Fruit fly (Drosophila melanogaster) whole organism, pupa: ENCODE measurements around the gene Atet.
A peak's percentile ranks its signal among the peaks of the same experiment; 100 is the strongest.

ENCODE experiments used
- CG10348 ChIP-seq: fragments of 200-800 bp; sonication (Bioruptor generic); IDR thresholded peaks from 2 replicates; pipeline ENCODE4 v1.3.6; 2022; ENCODE audit warnings: missing biosample characterization, missing genetic modification characterization
- CG12605 ChIP-seq: fragments of 200-800 bp; sonication (Bioruptor generic); IDR thresholded peaks from 2 replicates; pipeline ENCODE4 v1.3.6; 2022; ENCODE audit warnings: missing biosample characterization, missing genetic modification characterization
- CG13204 ChIP-seq: fragments of 200-800 bp; sonication (Bioruptor generic); optimal IDR thresholded peaks from 2 replicates; lab custom pipeline; 2018; ENCODE audit warnings: missing biosample characterization, mild to moderate bottlenecking, missing genetic modification characterization, moderate library complexity
- CG14655 ChIP-seq: fragments of 200-800 bp; sonication (Bioruptor generic); optimal IDR thresholded peaks from 3 replicates; lab custom pipeline; 2017; ENCODE audit warnings: mild to moderate bottlenecking, missing biosample characterization, missing genetic modification reagents, missing genetic modification characterization
- CG15710 ChIP-seq: fragments of 200-800 bp; sonication (Bioruptor generic); optimal IDR thresholded peaks from 2 replicates; lab custom pipeline; 2018; ENCODE audit warnings: missing biosample characterization, mild to moderate bottlenecking, missing genetic modification characterization, moderate library complexity
- CG17806 ChIP-seq: fragments of 200-800 bp; sonication (Bioruptor generic); optimal IDR thresholded peaks from 2 replicates; lab custom pipeline; 2018; ENCODE audit warnings: missing biosample characterization, mild to moderate bottlenecking, missing genetic modification characterization, moderate library complexity
- CG32121 ChIP-seq: fragments of 200-800 bp; sonication (Bioruptor generic); IDR thresholded peaks from 2 replicates; pipeline ENCODE4 v1.3.6; 2022; ENCODE audit warnings: missing biosample characterization, missing genetic modification characterization
- CG34367 ChIP-seq: fragments of 200-800 bp; sonication (Bioruptor generic); optimal IDR thresholded peaks from 2 replicates; lab custom pipeline; 2018; ENCODE audit warnings: missing biosample characterization, mild to moderate bottlenecking, missing genetic modification characterization
- CG4496 ChIP-seq: fragments of 200-800 bp; sonication (Bioruptor generic); IDR thresholded peaks from 3 replicates; pipeline ENCODE4 v1.3.6; 2022; ENCODE audit warnings: missing biosample characterization, missing genetic modification characterization
- CG8159 ChIP-seq: fragments of 200-800 bp; sonication (Bioruptor generic); optimal IDR thresholded peaks from 3 replicates; lab custom pipeline; 2018; ENCODE audit warnings: missing biosample characterization, mild to moderate bottlenecking, missing genetic modification characterization, moderate library complexity
- CG8301 ChIP-seq: fragments of 200-800 bp; sonication (Bioruptor generic); optimal IDR thresholded peaks from 2 replicates; lab custom pipeline; 2018; ENCODE audit warnings: missing biosample characterization, mild to moderate bottlenecking, missing genetic modification characterization
- CG9948 ChIP-seq: fragments of 200-800 bp; sonication (Bioruptor generic); optimal IDR thresholded peaks from 2 replicates; lab custom pipeline; 2018; ENCODE audit warnings: missing biosample characterization, mild to moderate bottlenecking, missing genetic modification characterization, moderate library complexity
- D1 ChIP-seq: fragments of 200-800 bp; sonication (Bioruptor generic); optimal IDR thresholded peaks from 2 replicates; lab custom pipeline; 2018; ENCODE audit warnings: missing biosample characterization, mild to moderate bottlenecking, missing genetic modification characterization, moderate library complexity
- EcR ChIP-seq: fragments of 200-800 bp; sonication (Bioruptor generic); optimal IDR thresholded peaks from 3 replicates; lab custom pipeline; 2019; ENCODE audit warnings: missing biosample characterization, missing genetic modification characterization, mild to moderate bottlenecking, moderate library complexity, missing genetic modification reagents
- Ets98B ChIP-seq: fragments of 200-800 bp; sonication (Bioruptor generic); IDR thresholded peaks from 2 replicates; pipeline ENCODE4 v1.3.6; 2022; ENCODE audit warnings: missing biosample characterization, missing genetic modification characterization
- Pif1A ChIP-seq: fragments of 200-800 bp; sonication (Bioruptor generic); optimal IDR thresholded peaks from 3 replicates; lab custom pipeline; 2016; ENCODE audit warnings: missing biosample characterization, missing genetic modification characterization
- Pif1B ChIP-seq: fragments of 200-800 bp; sonication (Bioruptor generic); optimal IDR thresholded peaks from 3 replicates; lab custom pipeline; 2016; ENCODE audit warnings: missing biosample characterization, missing genetic modification characterization
- Snoo ChIP-seq: fragments of 200-800 bp; sonication (Bioruptor generic); optimal IDR thresholded peaks from 3 replicates; lab custom pipeline; 2017; ENCODE audit warnings: missing biosample characterization, mild to moderate bottlenecking, missing genetic modification characterization, inconsistent platforms
- fd96Ca ChIP-seq: fragments of 200-800 bp; sonication (Bioruptor generic); IDR thresholded peaks from 3 replicates; pipeline ENCODE4 v1.3.6; 2022; ENCODE audit warnings: missing biosample characterization, missing genetic modification characterization
- gl ChIP-seq: fragments of 200-800 bp; sonication (Bioruptor generic); optimal IDR thresholded peaks from 2 replicates; lab custom pipeline; 2018; ENCODE audit warnings: missing biosample characterization, mild to moderate bottlenecking, missing genetic modification characterization
- rn ChIP-seq: fragments of 200-800 bp; sonication (Bioruptor generic); IDR thresholded peaks from 2 replicates; pipeline ENCODE4 v1.3.6; 2022; ENCODE audit warnings: missing biosample characterization, missing genetic modification characterization

Atet gene

dm6 chr2L:4348545-4348944, 14.8 kb downstream of the Atet start:
- TF ChIP-seq gl (no peak), CG17806 (tag; lab: Kevin White, UChicago) (peak; percentile 70), Pif1A (GFP tag; lab: Kevin White, UChicago) (peak; percentile 74), CG14655 (GFP tag; lab: Kevin White, UChicago) (peak; percentile 59), CG4496 (GFP tag; lab: Robert Waterston, UW) (peak; percentile 57; the same call in 2 of the 3 replicates), fd96Ca (GFP tag; lab: Robert Waterston, UW) (peak; percentile 48; the same call in 2 of the 3 replicates), Pif1B (peak; percentile 74), CG32121 (peak; percentile 36; the same call in 1 of the 2 replicates), EcR (no peak), Ets98B (peak; percentile 52), CG8301 (peak; percentile 42), CG8159 (tag; lab: Kevin White, UChicago) (peak; percentile 80), CG15710 (tag; lab: Kevin White, UChicago) (peak; percentile 78), D1 (tag; lab: Kevin White, UChicago) (no peak), CG10348 (no peak), rn (GFP tag; lab: Robert Waterston, UW) (no peak), CG34367 (tag; lab: Kevin White, UChicago) (peak; percentile 51), CG13204 (GFP tag; lab: Kevin White, UChicago) (peak; percentile 49), Snoo (tag; lab: Kevin White, UChicago) (peak; percentile 72), CG12605 (GFP tag; lab: Robert Waterston, UW) (no peak), CG9948 (tag; lab: Kevin White, UChicago) (peak; percentile 58)

DNA sequence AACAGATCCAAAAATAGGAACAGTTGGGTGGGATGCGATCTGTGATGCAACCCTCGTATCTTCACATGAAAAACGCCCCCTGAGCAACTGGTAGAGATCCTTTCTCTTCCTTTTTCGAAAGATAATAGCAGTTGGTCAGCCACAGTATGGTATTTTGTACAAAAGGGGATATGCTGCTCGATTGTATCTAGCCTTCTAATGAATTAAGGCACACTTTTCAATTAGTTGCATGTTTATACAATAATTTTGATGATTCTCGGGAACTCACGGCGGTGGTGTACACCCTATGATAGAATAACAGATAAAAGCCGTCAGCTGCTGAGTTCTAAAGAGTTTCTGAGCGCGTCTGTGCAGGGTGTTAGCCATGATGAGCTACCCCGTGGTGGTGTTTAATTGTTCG, 16.0 kb downstream of the Atet start:
- TF ChIP-seq CG14655 (GFP tag; lab: Kevin White, UChicago) (no peak), EcR (no peak), gl (no peak), CG17806 (tag; lab: Kevin White, UChicago) (no peak), CG4496 (GFP tag; lab: Robert Waterston, UW) (no peak), rn (GFP tag; lab: Robert Waterston, UW) (no peak), CG13204 (GFP tag; lab: Kevin White, UChicago) (no peak), Snoo (tag; lab: Kevin White, UChicago) (no peak), CG8159 (tag; lab: Kevin White, UChicago) (no peak), Ets98B (no peak), D1 (tag; lab: Kevin White, UChicago) (no peak)

- TF ChIP-seq CG4496 (GFP tag; lab: Robert Waterston, UW) (no peak), Ets98B (no peak), CG15710 (tag; lab: Kevin White, UChicago) (peak; percentile 51), CG8301 (peak; percentile 14), CG8159 (tag; lab: Kevin White, UChicago) (peak; percentile 63), rn (GFP tag; lab: Robert Waterston, UW) (no peak), CG34367 (tag; lab: Kevin White, UChicago) (peak; percentile 19), CG17806 (tag; lab: Kevin White, UChicago) (peak; percentile 46), CG9948 (tag; lab: Kevin White, UChicago) (peak; percentile 29), CG14655 (GFP tag; lab: Kevin White, UChicago) (peak; percentile 12)
Measured at dm6 chr2L:4350683-4351324, 17.1 kb downstream of the Atet start.

dm6 chr2L:4352675-4353074, 19.0 kb downstream of the Atet start, which contains the start of gene CG15429:
TSS of gene CG15429 (plus strand) at chr2L:4352975.
- TF ChIP-seq fd96Ca (GFP tag; lab: Robert Waterston, UW) = no peak
- no peak for TF ChIP-seq CG9948 (tag; lab: Kevin White, UChicago)
- no peak for TF ChIP-seq CG10348
- no peak for TF ChIP-seq Snoo (tag; lab: Kevin White, UChicago)
- no peak for TF ChIP-seq Pif1A (GFP tag; lab: Kevin White, UChicago)
- TF ChIP-seq CG12605 (GFP tag; lab: Robert Waterston, UW) = no peak
- no peak for TF ChIP-seq CG8301
- no peak for TF ChIP-seq CG14655 (GFP tag; lab: Kevin White, UChicago)
- no peak for TF ChIP-seq CG4496 (GFP tag; lab: Robert Waterston, UW)
- no peak for TF ChIP-seq EcR
- no peak for TF ChIP-seq CG32121
- TF ChIP-seq rn (GFP tag; lab: Robert Waterston, UW) = no peak
- TF ChIP-seq CG13204 (GFP tag; lab: Kevin White, UChicago) = no peak
- no peak for TF ChIP-seq CG17806 (tag; lab: Kevin White, UChicago)
- no peak for TF ChIP-seq CG8159 (tag; lab: Kevin White, UChicago)

dm6 chr2L:4355066-4355465, 21.4 kb downstream of the Atet start:
- peak; percentile 93 for TF ChIP-seq EcR
- no peak for TF ChIP-seq gl
- TF ChIP-seq Pif1A (GFP tag; lab: Kevin White, UChicago) = no peak
- TF ChIP-seq CG15710 (tag; lab: Kevin White, UChicago) = no peak
- no peak for TF ChIP-seq rn (GFP tag; lab: Robert Waterston, UW)
- TF ChIP-seq, all 21 proteins: peak for 1

DNA sequence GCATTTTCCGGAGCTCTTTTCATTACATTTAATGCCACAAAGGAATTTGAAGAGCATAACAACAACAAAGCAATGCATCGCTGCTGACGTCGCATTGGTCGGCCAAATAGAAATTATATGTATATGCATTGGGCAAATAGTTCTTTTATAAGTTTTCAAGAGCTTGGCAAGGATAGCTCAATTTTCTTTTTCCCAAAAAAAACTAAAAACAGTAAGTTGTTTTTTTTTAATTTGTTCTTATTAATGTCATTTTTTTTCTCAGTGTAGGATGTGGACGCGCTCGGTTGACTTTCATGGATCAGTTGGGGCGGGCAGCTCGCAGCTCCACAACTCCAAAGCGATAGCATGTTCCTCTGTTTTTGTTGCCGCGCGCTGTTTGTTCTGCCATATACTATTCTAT, 25.4 kb downstream of the Atet start:
- TF ChIP-seq CG12605 (GFP tag; lab: Robert Waterston, UW) = peak; percentile 52
- 0 out of 2 replicates have a peak, but pooled peaks have one; percentile 3 for TF ChIP-seq rn (GFP tag; lab: Robert Waterston, UW)
- TF ChIP-seq D1 (tag; lab: Kevin White, UChicago) = no peak
- TF ChIP-seq Snoo (tag; lab: Kevin White, UChicago) = no peak
- TF ChIP-seq CG9948 (tag; lab: Kevin White, UChicago) = peak; percentile 5
- no peak for TF ChIP-seq CG15710 (tag; lab: Kevin White, UChicago)
- no peak for TF ChIP-seq CG34367 (tag; lab: Kevin White, UChicago)
- TF ChIP-seq CG8159 (tag; lab: Kevin White, UChicago) = peak; percentile 1
- peak; percentile 26; the same call in 1 of the 2 replicates for TF ChIP-seq Ets98B
- TF ChIP-seq CG17806 (tag; lab: Kevin White, UChicago) = peak; percentile 27
- TF ChIP-seq CG14655 (GFP tag; lab: Kevin White, UChicago) = peak; percentile 64
- TF ChIP-seq CG32121 = no peak; the same call in 1 of the 2 replicates
- no peak for TF ChIP-seq CG10348
- peak; percentile 68 for TF ChIP-seq Pif1A (GFP tag; lab: Kevin White, UChicago)
- TF ChIP-seq CG4496 (GFP tag; lab: Robert Waterston, UW) = peak; percentile 58; the same call in 2 of the 3 replicates
- peak; percentile 66 for TF ChIP-seq fd96Ca (GFP tag; lab: Robert Waterston, UW)
- peak; percentile 50 for TF ChIP-seq CG8301
